Worm (Caenorhabditis elegans) whole organism, mixed stage, embryonic: ENCODE data around the gene ZC239.20.
A peak's percentile ranks its signal among the peaks of the same experiment; 100 is the strongest.

Experiments used
- M03D4.4 ChIP-seq: sonication (generic microtip); optimal IDR thresholded peaks from 2 replicates; lab custom pipeline; 2017; ENCODE audit warnings: mild to moderate bottlenecking, missing genetic modification characterization, missing compliant biosample characterization
- bed-3 ChIP-seq: fragments of 200-800 bp; sonication (Bioruptor generic); optimal IDR thresholded peaks from 3 replicates; lab custom pipeline; 2018; ENCODE audit warnings: mild to moderate bottlenecking, missing genetic modification characterization, moderate library complexity, missing compliant biosample characterization
- blmp-1 ChIP-seq: fragments of 150-350 bp; optimal IDR thresholded peaks from 2 replicates; lab custom pipeline; 2014; ENCODE audit warnings: missing biosample characterization, missing genetic modification characterization
- ceh-39 ChIP-seq: fragments of 150-350 bp; optimal IDR thresholded peaks from 2 replicates; lab custom pipeline; 2014; ENCODE audit warnings: missing biosample characterization, missing genetic modification characterization
- ceh-43 ChIP-seq: fragments of 200-800 bp; sonication (Bioruptor generic); optimal IDR thresholded peaks from 2 replicates; lab custom pipeline; 2018; ENCODE audit warnings: mild to moderate bottlenecking, missing genetic modification characterization, moderate library complexity, missing compliant biosample characterization
- ceh-83 ChIP-seq: fragments of 200-800 bp; sonication (Bioruptor generic); optimal IDR thresholded peaks from 2 replicates; lab custom pipeline; 2018; ENCODE audit warnings: mild to moderate bottlenecking, missing genetic modification characterization, missing compliant biosample characterization
- cnd-1 ChIP-seq: fragments of 200-800 bp; sonication (Bioruptor generic); optimal IDR thresholded peaks from 2 replicates; lab custom pipeline; 2018; ENCODE audit warnings: mild to moderate bottlenecking, missing genetic modification characterization, missing compliant biosample characterization
- drap-1 ChIP-seq: fragments of 200-800 bp; sonication (Bioruptor generic); optimal IDR thresholded peaks from 3 replicates; lab custom pipeline; 2018; ENCODE audit warnings: mild to moderate bottlenecking, missing genetic modification characterization, missing compliant biosample characterization
- elt-1 ChIP-seq: sonication (generic microtip); optimal IDR thresholded peaks from 2 replicates; lab custom pipeline; 2017; ENCODE audit warnings: missing genetic modification characterization, mild to moderate bottlenecking, missing compliant biosample characterization, antibody characterized with exemption, moderate library complexity, borderline replicate concordance; ENCODE audit not compliant: insufficient read depth
- elt-3 ChIP-seq: fragments of 150-350 bp; optimal IDR thresholded peaks from 2 replicates; lab custom pipeline; 2014; ENCODE audit warnings: missing biosample characterization, missing genetic modification characterization
- ham-2 ChIP-seq: fragments of 200-800 bp; sonication (Bioruptor generic); optimal IDR thresholded peaks from 2 replicates; lab custom pipeline; 2018; ENCODE audit warnings: mild to moderate bottlenecking, missing genetic modification characterization, missing compliant biosample characterization
- hlh-1 ChIP-seq: fragments of 150-350 bp; optimal IDR thresholded peaks from 2 replicates; lab custom pipeline; 2014; ENCODE audit warnings: missing biosample characterization, missing genetic modification reagents, missing genetic modification characterization
- lin-13 ChIP-seq: fragments of 150-350 bp; optimal IDR thresholded peaks from 2 replicates; lab custom pipeline; 2014; ENCODE audit warnings: missing biosample characterization, missing genetic modification characterization
- lin-32 ChIP-seq: fragments of 200-800 bp; sonication (Bioruptor generic); optimal IDR thresholded peaks from 2 replicates; lab custom pipeline; 2018; ENCODE audit warnings: mild to moderate bottlenecking, missing genetic modification characterization, missing compliant biosample characterization
- lsy-2 ChIP-seq: fragments of 150-350 bp; optimal IDR thresholded peaks from 2 replicates; lab custom pipeline; 2014; ENCODE audit warnings: missing biosample characterization, missing genetic modification characterization
- mab-5 ChIP-seq: fragments of 150-350 bp; optimal IDR thresholded peaks from 2 replicates; lab custom pipeline; 2014; ENCODE audit warnings: missing biosample characterization, missing genetic modification characterization
- mls-2 ChIP-seq: sonication (generic microtip); optimal IDR thresholded peaks from 2 replicates; lab custom pipeline; 2016; ENCODE audit warnings: mild to moderate bottlenecking, missing genetic modification characterization, moderate library complexity, missing compliant biosample characterization
- nhr-2 ChIP-seq: fragments of 150-350 bp; optimal IDR thresholded peaks from 2 replicates; lab custom pipeline; 2014; ENCODE audit warnings: missing biosample characterization, missing genetic modification characterization
- nhr-237 ChIP-seq: fragments of 150-350 bp; optimal IDR thresholded peaks from 2 replicates; lab custom pipeline; 2014; ENCODE audit warnings: missing biosample characterization, missing genetic modification characterization
- nhr-28 ChIP-seq: fragments of 150-350 bp; optimal IDR thresholded peaks from 2 replicates; lab custom pipeline; 2014; ENCODE audit warnings: missing biosample characterization, missing genetic modification characterization
- pha-4 ChIP-seq: fragments of 150-350 bp; optimal IDR thresholded peaks from 2 replicates; lab custom pipeline; 2018; ENCODE audit warnings: missing biosample characterization, missing genetic modification reagents, missing genetic modification characterization
- sem-2 ChIP-seq: fragments of 200-800 bp; sonication (Bioruptor generic); optimal IDR thresholded peaks from 2 replicates; lab custom pipeline; 2018; ENCODE audit warnings: mild to moderate bottlenecking, missing genetic modification characterization, missing compliant biosample characterization
- sptf-1 ChIP-seq: sonication (generic microtip); optimal IDR thresholded peaks from 2 replicates; lab custom pipeline; 2017; ENCODE audit warnings: mild to moderate bottlenecking, missing genetic modification characterization, moderate library complexity, missing compliant biosample characterization
- unc-120 ChIP-seq: sonication (generic microtip); optimal IDR thresholded peaks from 2 replicates; lab custom pipeline; 2017; ENCODE audit warnings: missing genetic modification characterization, missing compliant biosample characterization; ENCODE audit not compliant: poor library complexity, severe bottlenecking
- unc-39 ChIP-seq: fragments of 150-350 bp; optimal IDR thresholded peaks from 2 replicates; lab custom pipeline; 2014; ENCODE audit warnings: missing biosample characterization, missing genetic modification characterization
- unc-62 ChIP-seq: fragments of 150-350 bp; optimal IDR thresholded peaks from 2 replicates; lab custom pipeline; 2014; ENCODE audit warnings: missing biosample characterization, missing genetic modification reagents, missing genetic modification characterization
- zip-8 ChIP-seq: fragments of 150-350 bp; optimal IDR thresholded peaks from 2 replicates; lab custom pipeline; 2014; ENCODE audit warnings: missing biosample characterization, missing genetic modification characterization

The ZC239.20 gene

DNA sequence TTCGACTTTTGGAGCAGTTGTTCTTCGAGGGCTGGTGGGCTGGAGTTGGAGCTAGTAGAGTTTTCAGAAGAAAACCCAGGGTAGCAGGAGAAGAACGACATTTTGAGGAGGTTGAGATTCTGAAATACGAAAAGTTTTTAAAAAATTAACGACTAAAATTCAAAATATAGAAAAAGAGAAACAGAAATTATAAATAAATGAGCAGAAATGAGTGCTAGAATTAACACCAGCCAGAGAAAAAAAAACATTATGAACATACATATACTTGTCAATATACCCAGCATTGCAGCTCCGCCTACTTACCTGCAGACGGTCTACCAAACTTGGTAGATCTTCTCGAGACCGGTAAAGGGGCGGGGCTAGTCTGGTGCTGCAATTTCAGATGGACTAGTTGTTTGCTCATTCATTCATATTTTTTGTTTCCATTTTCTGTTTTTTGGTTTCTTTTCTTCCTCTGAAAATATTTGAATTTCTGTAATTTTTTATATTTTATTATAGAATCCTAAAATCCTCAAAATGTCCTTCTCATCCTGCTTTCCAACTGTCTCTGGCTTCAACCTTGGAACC is at the start of gene ZC239.20, which contains the start of gene ZC239.21:
Gene ZC239.20 (minus strand): TSS at position 101 of the 567 bp plus-strand sequence.
Gene ZC239.21 (plus strand): TSS at position 517 of the 567 bp plus-strand sequence.
- no peak for TF ChIP-seq ceh-43 (GFP tag; lab: Kevin White, UChicago)
- TF ChIP-seq zip-8, result no peak
- TF ChIP-seq, all 35 proteins: peak for 0

DNA sequence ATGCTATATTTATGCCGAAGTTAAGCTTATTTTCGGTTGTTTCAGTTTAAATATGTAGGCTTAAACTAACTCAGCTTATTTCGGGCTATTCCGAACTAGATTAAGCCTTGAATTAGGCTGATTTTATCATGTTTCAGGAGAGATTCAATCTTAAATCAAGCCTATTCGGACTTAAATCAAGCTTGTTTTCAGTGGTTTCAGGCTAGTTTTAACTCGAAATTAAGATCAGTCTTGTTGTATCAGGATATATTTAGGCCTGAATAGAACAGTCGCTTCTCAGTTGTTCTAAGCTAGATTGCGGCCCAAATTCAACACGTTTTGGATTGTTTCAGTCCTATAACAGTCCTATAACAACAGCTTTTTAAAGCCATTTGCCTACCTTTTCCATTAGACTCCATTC is 45.5 kb upstream of the ZC239.20 start:
- TF ChIP-seq hlh-1 (no peak), unc-120 (tag; lab: Kevin White, UChicago) (no peak), lsy-2 (no peak), lin-32 (no peak), mls-2 (tag; lab: Kevin White, UChicago) (no peak), ham-2 (GFP tag; lab: Kevin White, UChicago) (no peak), sem-2 (GFP tag; lab: Kevin White, UChicago) (no peak), mab-5 (no peak), zip-8 (no peak), cnd-1 (tag; lab: Kevin White, UChicago) (no peak), ceh-43 (GFP tag; lab: Kevin White, UChicago) (no peak), M03D4.4 (tag; lab: Kevin White, UChicago) (no peak), elt-3 (tag; lab: Kevin White, UChicago) (no peak), bed-3 (GFP tag; lab: Kevin White, UChicago) (no peak), nhr-2 (tag; lab: Kevin White, UChicago) (no peak), drap-1 (GFP tag; lab: Kevin White, UChicago) (no peak), nhr-28 (tag; lab: Kevin White, UChicago) (no peak), lin-13 (tag; lab: Kevin White, UChicago) (no peak), unc-62 (GFP tag; lab: Kevin White, UChicago) (no peak), ceh-39 (tag; lab: Kevin White, UChicago) (no peak)

DNA sequence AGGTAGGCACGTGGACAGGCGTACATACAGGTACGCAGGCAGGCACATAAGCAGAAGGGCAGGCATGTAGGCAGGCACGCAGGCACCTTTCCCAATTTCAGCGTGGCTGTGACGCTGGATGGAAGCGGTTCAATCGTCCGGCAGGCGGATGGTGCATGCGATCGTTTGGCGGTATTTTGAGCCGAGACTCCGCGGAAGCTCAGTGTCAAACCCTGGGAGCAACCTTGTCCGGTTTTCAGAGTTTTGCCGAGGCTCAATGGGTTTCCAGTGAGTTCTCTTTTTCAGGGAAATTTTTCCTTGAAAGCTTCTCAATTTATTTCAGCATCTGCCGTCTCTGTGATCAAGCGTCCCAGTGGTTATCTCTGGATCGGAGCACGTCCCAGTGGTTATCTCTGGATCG is 43.9 kb upstream of the ZC239.20 start:
- TF ChIP-seq sem-2 (GFP tag; lab: Kevin White, UChicago), result no peak
- TF ChIP-seq nhr-237 (tag; lab: Kevin White, UChicago), result no peak
- TF ChIP-seq unc-62 (GFP tag; lab: Kevin White, UChicago), result no peak
- TF ChIP-seq blmp-1, result no peak
- TF ChIP-seq pha-4 (tag; lab: Kevin White, UChicago), result no peak
- TF ChIP-seq ceh-39 (tag; lab: Kevin White, UChicago), result no peak
- no peak for TF ChIP-seq hlh-1
- no peak for TF ChIP-seq mab-5
- TF ChIP-seq lin-32, result no peak
- TF ChIP-seq lsy-2, result no peak
- no peak for TF ChIP-seq bed-3 (GFP tag; lab: Kevin White, UChicago)
- TF ChIP-seq M03D4.4 (tag; lab: Kevin White, UChicago), result no peak
- TF ChIP-seq nhr-28 (tag; lab: Kevin White, UChicago), result no peak
- TF ChIP-seq unc-39 (tag; lab: Kevin White, UChicago), result no peak
- TF ChIP-seq ceh-83 (GFP tag; lab: Kevin White, UChicago), result no peak
- TF ChIP-seq elt-1 (tag; lab: Kevin White, UChicago), result no peak
- no peak for TF ChIP-seq sptf-1 (tag; lab: Kevin White, UChicago)
- TF ChIP-seq ham-2 (GFP tag; lab: Kevin White, UChicago), result no peak
- TF ChIP-seq, all 35 proteins: peak for 0

DNA sequence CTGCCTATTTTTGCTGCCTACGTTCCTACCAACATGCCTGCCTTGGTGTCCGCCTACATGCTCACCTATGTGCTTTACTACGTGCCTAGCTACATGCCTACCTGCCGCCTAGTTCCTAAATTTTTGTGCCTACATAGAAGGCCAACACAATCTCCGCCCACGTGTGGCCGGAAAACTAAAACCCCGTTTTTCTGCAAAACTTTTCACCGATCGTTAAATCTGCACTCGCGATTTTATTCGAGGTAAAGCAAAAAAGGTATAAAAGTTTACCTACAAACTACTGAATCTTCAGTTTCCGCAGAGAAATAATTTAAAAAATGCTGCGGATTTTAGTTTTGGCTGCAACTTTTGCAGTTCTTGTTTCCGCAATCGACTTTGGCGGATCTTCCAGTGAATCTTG is 43.1 kb upstream of the ZC239.20 start, which contains the start of gene clec-124:
Gene clec-124 (plus strand): TSS at position 301 of the 400 bp plus-strand sequence.
- TF ChIP-seq zip-8 (no peak), sem-2 (GFP tag; lab: Kevin White, UChicago) (no peak), drap-1 (GFP tag; lab: Kevin White, UChicago) (no peak), sptf-1 (tag; lab: Kevin White, UChicago) (no peak)
- TF ChIP-seq, all 35 proteins: peak for 0

DNA sequence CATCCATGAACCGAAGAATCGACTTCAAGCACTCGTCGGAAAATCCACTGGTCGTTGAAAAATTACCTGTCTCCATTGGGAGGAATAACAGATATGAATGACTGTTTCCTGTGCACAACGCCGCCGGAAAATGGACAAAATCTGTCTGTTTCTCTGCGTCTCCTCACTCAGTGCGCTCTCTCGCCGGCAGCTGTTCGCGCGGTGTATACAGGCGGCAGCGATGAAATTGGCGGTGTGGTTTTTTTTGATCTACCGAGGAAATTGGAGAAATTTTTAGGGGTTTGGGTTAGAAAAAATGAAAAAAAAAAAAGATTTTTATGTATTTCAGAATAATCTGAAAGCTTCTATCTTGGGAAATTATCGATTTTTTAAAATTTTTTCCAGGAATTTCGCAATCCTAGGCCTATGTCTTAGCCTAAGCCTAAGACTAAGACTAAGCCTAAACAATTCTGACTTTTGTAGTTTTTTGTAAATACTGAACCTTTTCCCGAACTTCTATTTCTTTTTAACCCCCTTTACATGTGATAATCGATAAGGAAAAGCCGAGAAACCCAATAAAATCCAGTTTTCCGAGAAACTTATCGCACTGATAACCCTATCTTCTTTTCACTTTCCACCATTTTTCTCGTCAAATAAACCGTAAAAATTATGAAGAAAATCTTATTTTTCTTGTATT is 41.9 kb upstream of the ZC239.20 start, which contains the start of the genes fbxc-50 and C17F4.2:
Gene fbxc-50 (minus strand): TSS at position 81 of the 676 bp plus-strand sequence.
Gene C17F4.2 (plus strand): TSS at position 626 of the 676 bp plus-strand sequence.
- TF ChIP-seq mab-5, result no peak
- TF ChIP-seq unc-120 (tag; lab: Kevin White, UChicago), result no peak
- TF ChIP-seq hlh-1, result peak; percentile 35
